Worm (Caenorhabditis elegans) whole organism, young adult: Measurements from ENCODE around the gene snpc-1.2.

ENCODE experiments used
- Y56A3A.18 ChIP-seq: fragments of 200-800 bp; sonication (Bioruptor generic); IDR thresholded peaks from 2 replicates; pipeline ENCODE4 v1.3.6; 2022; ENCODE audit warnings: missing genetic modification reagents, missing genetic modification characterization, missing compliant biosample characterization
- aptf-2 ChIP-seq: fragments of 200-800 bp; sonication (Bioruptor generic); conservative IDR thresholded peaks from 2 replicates; pipeline ENCODE4 v1.3.6; 2022; ENCODE audit warnings: missing genetic modification reagents, missing genetic modification characterization, missing compliant biosample characterization

DNA sequence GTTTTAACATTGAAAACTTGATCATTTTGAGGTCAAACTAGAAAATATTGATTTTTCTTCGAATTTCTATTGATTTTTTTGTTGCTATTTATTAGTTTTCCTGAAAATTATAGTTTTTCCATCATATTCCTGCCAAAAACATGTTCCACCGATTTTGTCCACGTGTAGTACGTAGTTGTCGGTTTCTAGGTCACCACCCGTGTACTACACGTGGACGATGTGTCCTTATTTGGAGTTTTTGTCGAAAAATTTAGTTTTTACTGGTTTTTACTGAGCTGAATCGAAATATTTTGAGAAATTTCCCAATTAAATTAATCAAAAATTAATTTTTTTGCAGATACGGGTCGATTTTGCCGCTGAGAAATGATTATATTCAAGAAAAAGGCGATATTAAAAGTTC, 18.4 kb upstream of the snpc-1.2 start:
- TF ChIP-seq aptf-2 (GFP tag; lab: Robert Waterston, UW) (no peak), Y56A3A.18 (GFP tag; lab: Robert Waterston, UW) (no peak)
